Worm (Caenorhabditis elegans): ENCODE results near the gene Y2H9A.6.

Gene Y2H9A.6

ce11 chrV:13453334-13453733 is 9.7 kb downstream of the Y2H9A.6 start, which contains the start of gene lurp-2:
Gene lurp-2 (plus strand): TSS chrV:13453634.
- TF ChIP-seq B0310.2 (tag; optimal IDR thresholded peaks at IDR 0.05): no peak
- TF ChIP-seq ceh-36 (tag; optimal IDR thresholded peaks at IDR 0.05): no peak
- TF ChIP-seq scrt-1 (GFP tag; IDR thresholded peaks at IDR 0.05): no peak
- no peak for TF ChIP-seq flt-1 (GFP tag; IDR thresholded peaks at IDR 0.05)
- TF ChIP-seq pes-1 (GFP tag; IDR thresholded peaks at IDR 0.05): no peak
- TF ChIP-seq ama-1 (optimal IDR thresholded peaks at IDR 0.05): no peak
- TF ChIP-seq hmg-4 (GFP tag; optimal IDR thresholded peaks at IDR 0.05): no peak
- no peak for TF ChIP-seq tbx-37 (GFP tag; conservative IDR thresholded peaks at IDR 0.05)
- no peak for TF ChIP-seq ets-7 (tag; optimal IDR thresholded peaks at IDR 0.05)
- TF ChIP-seq hmbx-1 (tag; optimal IDR thresholded peaks at IDR 0.05): no peak
- no peak for TF ChIP-seq hnd-1 (tag; optimal IDR thresholded peaks at IDR 0.05)
- TF ChIP-seq aly-1 (tag; optimal IDR thresholded peaks at IDR 0.05): no peak
- no peak for TF ChIP-seq F13C5.2 (tag; optimal IDR thresholded peaks at IDR 0.05)
- TF ChIP-seq tra-4 (tag; optimal IDR thresholded peaks at IDR 0.05): no peak
- TF ChIP-seq sea-1 (GFP tag; conservative IDR thresholded peaks at IDR 0.05): no peak
- TF ChIP-seq ceh-13 (GFP tag; optimal IDR thresholded peaks at IDR 0.05): no peak
- TF ChIP-seq tbx-11 (GFP tag; IDR thresholded peaks at IDR 0.05): no peak

ce11 chrV:13455448-13455847 is 11.8 kb downstream of the Y2H9A.6 start, which contains the start of gene lurp-3:
Gene lurp-3 (plus strand): TSS chrV:13455748.
- TF ChIP-seq tbx-11 (GFP tag; IDR thresholded peaks at IDR 0.05) (no peak), tbx-37 (GFP tag; conservative IDR thresholded peaks at IDR 0.05) (no peak), sea-1 (GFP tag; conservative IDR thresholded peaks at IDR 0.05) (no peak), B0310.2 (tag; optimal IDR thresholded peaks at IDR 0.05) (no peak), pes-1 (GFP tag; IDR thresholded peaks at IDR 0.05) (no peak), ets-7 (tag; optimal IDR thresholded peaks at IDR 0.05) (no peak), hmg-4 (GFP tag; optimal IDR thresholded peaks at IDR 0.05) (no peak), F13C5.2 (tag; optimal IDR thresholded peaks at IDR 0.05) (no peak), ceh-36 (tag; optimal IDR thresholded peaks at IDR 0.05) (no peak), ceh-13 (GFP tag; optimal IDR thresholded peaks at IDR 0.05) (no peak), flt-1 (GFP tag; IDR thresholded peaks at IDR 0.05) (no peak), scrt-1 (GFP tag; IDR thresholded peaks at IDR 0.05) (no peak)

- no peak for TF ChIP-seq aly-1 (tag; optimal IDR thresholded peaks at IDR 0.05)
- TF ChIP-seq tbx-11 (GFP tag; IDR thresholded peaks at IDR 0.05): no peak
- TF ChIP-seq hmg-4 (GFP tag; optimal IDR thresholded peaks at IDR 0.05): no peak
- TF ChIP-seq ama-1 (optimal IDR thresholded peaks at IDR 0.05): no peak
- no peak for TF ChIP-seq F13C5.2 (tag; optimal IDR thresholded peaks at IDR 0.05)
- TF ChIP-seq ceh-13 (GFP tag; optimal IDR thresholded peaks at IDR 0.05): no peak
- no peak for TF ChIP-seq hnd-1 (tag; optimal IDR thresholded peaks at IDR 0.05)
- no peak for TF ChIP-seq tra-4 (tag; optimal IDR thresholded peaks at IDR 0.05)
- TF ChIP-seq pes-1 (GFP tag; IDR thresholded peaks at IDR 0.05): no peak
- TF ChIP-seq ets-7 (tag; optimal IDR thresholded peaks at IDR 0.05): no peak
- no peak for TF ChIP-seq ceh-36 (tag; optimal IDR thresholded peaks at IDR 0.05)
- TF ChIP-seq scrt-1 (GFP tag; IDR thresholded peaks at IDR 0.05): no peak
- TF ChIP-seq flt-1 (GFP tag; IDR thresholded peaks at IDR 0.05): no peak
- TF ChIP-seq sea-1 (GFP tag; conservative IDR thresholded peaks at IDR 0.05): no peak
- no peak for TF ChIP-seq B0310.2 (tag; optimal IDR thresholded peaks at IDR 0.05)
- TF ChIP-seq tbx-37 (GFP tag; conservative IDR thresholded peaks at IDR 0.05): no peak
Measured at ce11 chrV:13457858-13458257, 14.2 kb downstream of the Y2H9A.6 start, which contains the start of gene F25H9.2. Gene F25H9.2 (plus strand): TSS chrV:13458083.

- TF ChIP-seq tbx-11 (GFP tag; IDR thresholded peaks at IDR 0.05) (no peak), F13C5.2 (tag; optimal IDR thresholded peaks at IDR 0.05) (peak; percentile 30), ceh-13 (GFP tag; optimal IDR thresholded peaks at IDR 0.05) (no peak), aly-1 (tag; optimal IDR thresholded peaks at IDR 0.05) (no peak)
Measured at ce11 chrV:13459323-13459722, 15.7 kb downstream of the Y2H9A.6 start, which contains the start of gene bath-39. Gene bath-39 (plus strand): TSS chrV:13459459.

ce11 chrV:13462974-13463373 is 19.3 kb downstream of the Y2H9A.6 start, which contains the start of gene frm-10:
Gene frm-10 (plus strand): TSS chrV:13463207.
- TF ChIP-seq pes-1 (GFP tag; IDR thresholded peaks at IDR 0.05) (no peak), ceh-36 (tag; optimal IDR thresholded peaks at IDR 0.05) (no peak), hmg-4 (GFP tag; optimal IDR thresholded peaks at IDR 0.05) (no peak), hmbx-1 (tag; optimal IDR thresholded peaks at IDR 0.05) (no peak), B0310.2 (tag; optimal IDR thresholded peaks at IDR 0.05) (no peak), ceh-13 (GFP tag; optimal IDR thresholded peaks at IDR 0.05) (no peak), ama-1 (optimal IDR thresholded peaks at IDR 0.05) (no peak)

- TF ChIP-seq pes-1 (GFP tag; IDR thresholded peaks at IDR 0.05) (no peak), tra-4 (tag; optimal IDR thresholded peaks at IDR 0.05) (no peak), ama-1 (optimal IDR thresholded peaks at IDR 0.05) (no peak), ceh-36 (tag; optimal IDR thresholded peaks at IDR 0.05) (no peak), F13C5.2 (tag; optimal IDR thresholded peaks at IDR 0.05) (no peak), flt-1 (GFP tag; IDR thresholded peaks at IDR 0.05) (no peak), scrt-1 (GFP tag; IDR thresholded peaks at IDR 0.05) (no peak), hnd-1 (tag; optimal IDR thresholded peaks at IDR 0.05) (no peak), tbx-37 (GFP tag; conservative IDR thresholded peaks at IDR 0.05) (no peak), tbx-11 (GFP tag; IDR thresholded peaks at IDR 0.05) (no peak), hmg-4 (GFP tag; optimal IDR thresholded peaks at IDR 0.05) (no peak), hmbx-1 (tag; optimal IDR thresholded peaks at IDR 0.05) (no peak), ets-7 (tag; optimal IDR thresholded peaks at IDR 0.05) (no peak), B0310.2 (tag; optimal IDR thresholded peaks at IDR 0.05) (no peak), aly-1 (tag; optimal IDR thresholded peaks at IDR 0.05) (no peak), sea-1 (GFP tag; conservative IDR thresholded peaks at IDR 0.05) (no peak), ceh-13 (GFP tag; optimal IDR thresholded peaks at IDR 0.05) (no peak)
Measured at ce11 chrV:13464123-13464522, 20.5 kb downstream of the Y2H9A.6 start.

ce11 chrV:13468190-13468765 is 24.6 kb downstream of the Y2H9A.6 start, which contains the start of the genes F25H9.6 and F25H9.7:
Gene F25H9.6 (minus strand): TSS chrV:13468361.
Gene F25H9.7 (plus strand): TSS chrV:13468376.
- 0 out of 2 replicates have a peak, but pooled peaks have one; percentile 17 for TF ChIP-seq tbx-11 (GFP tag; IDR thresholded peaks at IDR 0.05)
- TF ChIP-seq sea-1 (GFP tag; conservative IDR thresholded peaks at IDR 0.05): no peak
- TF ChIP-seq ceh-13 (GFP tag; optimal IDR thresholded peaks at IDR 0.05): no peak
- TF ChIP-seq ceh-36 (tag; optimal IDR thresholded peaks at IDR 0.05): no peak
- TF ChIP-seq tra-4 (tag; optimal IDR thresholded peaks at IDR 0.05): no peak
- TF ChIP-seq ama-1 (optimal IDR thresholded peaks at IDR 0.05): no peak
- peak; percentile 64 for TF ChIP-seq F13C5.2 (tag; optimal IDR thresholded peaks at IDR 0.05)
- TF ChIP-seq scrt-1 (GFP tag; IDR thresholded peaks at IDR 0.05): 0 out of 2 replicates have a peak, but pooled peaks have one; percentile 32
- TF ChIP-seq hmbx-1 (tag; optimal IDR thresholded peaks at IDR 0.05): no peak
- peak; percentile 89 for TF ChIP-seq tbx-37 (GFP tag; conservative IDR thresholded peaks at IDR 0.05)
- TF ChIP-seq hnd-1 (tag; optimal IDR thresholded peaks at IDR 0.05): peak; percentile 7
- TF ChIP-seq B0310.2 (tag; optimal IDR thresholded peaks at IDR 0.05): no peak
- TF ChIP-seq flt-1 (GFP tag; IDR thresholded peaks at IDR 0.05): peak; percentile 58
- TF ChIP-seq hmg-4 (GFP tag; optimal IDR thresholded peaks at IDR 0.05): no peak
- TF ChIP-seq ets-7 (tag; optimal IDR thresholded peaks at IDR 0.05): peak; percentile 37
- peak; percentile 72 for TF ChIP-seq pes-1 (GFP tag; IDR thresholded peaks at IDR 0.05)
- no peak for TF ChIP-seq aly-1 (tag; optimal IDR thresholded peaks at IDR 0.05)

Measured in whole organism, early embryonic.